Worm (Caenorhabditis elegans) whole organism, L4 larva: ENCODE data around the gene lgc-31.

Experiments
- D1046.2 ChIP-seq: fragments of 200-800 bp; sonication (Bioruptor generic); IDR thresholded peaks from 2 replicates; pipeline ENCODE4 v1.3.6; 2022; ENCODE audit warnings: missing genetic modification characterization, missing compliant biosample characterization
- R02D3.7 ChIP-seq: fragments of 150-350 bp; sonication (generic microtip); optimal IDR thresholded peaks from 3 replicates; lab custom pipeline; 2014; ENCODE audit warnings: missing biosample characterization, missing genetic modification characterization
- T20F7.1 ChIP-seq: fragments of 200-800 bp; sonication (Bioruptor generic); optimal IDR thresholded peaks from 2 replicates; lab custom pipeline; 2018; ENCODE audit warnings: mild to moderate bottlenecking, missing genetic modification characterization, missing compliant biosample characterization
- aha-1 ChIP-seq: fragments of 150-350 bp; peaks from one replicate; lab custom pipeline; 2014; ENCODE audit warnings: missing biosample characterization, missing genetic modification characterization
- ceh-20 ChIP-seq: fragments of 200-800 bp; sonication (Bioruptor generic); IDR thresholded peaks from 2 replicates; pipeline ENCODE4 v1.3.6; 2022; ENCODE audit warnings: missing genetic modification reagents, missing genetic modification characterization, missing compliant biosample characterization
- ceh-82 ChIP-seq: sonication (generic microtip); optimal IDR thresholded peaks from 2 replicates; lab custom pipeline; 2017; ENCODE audit warnings: missing biosample characterization, missing genetic modification characterization
- cey-2 ChIP-seq: sonication (generic microtip); optimal IDR thresholded peaks from 3 replicates; lab custom pipeline; 2017; ENCODE audit warnings: missing genetic modification characterization, mild to moderate bottlenecking, missing compliant biosample characterization, antibody characterized with exemption, borderline replicate concordance; ENCODE audit not compliant: insufficient read depth
- daf-16 ChIP-seq, 3 experiments: sonication (generic microtip); optimal IDR thresholded peaks; 2 replicates each; lab custom pipeline; 2016 to 2017; ENCODE audit warnings: missing genetic modification characterization in 3 of 3, missing genetic modification reagents in 3 of 3, mild to moderate bottlenecking in 2 of 3, missing compliant biosample characterization in 2 of 3, missing biosample characterization in 1 of 3, moderate library complexity in 1 of 3
- daf-19 ChIP-seq: fragments of 200-800 bp; sonication (Bioruptor generic); conservative IDR thresholded peaks from 2 replicates; pipeline ENCODE4 v1.3.6; 2022; ENCODE audit warnings: missing genetic modification characterization, missing compliant biosample characterization
- daf-8 ChIP-seq: fragments of 200-800 bp; sonication (Bioruptor generic); IDR thresholded peaks from 2 replicates; pipeline ENCODE4 v1.3.6; 2022; ENCODE audit warnings: missing genetic modification characterization, missing compliant biosample characterization
- dmd-6 ChIP-seq: fragments of 200-800 bp; sonication (Bioruptor generic); IDR thresholded peaks from 2 replicates; pipeline ENCODE4 v1.3.6; 2022; ENCODE audit warnings: missing genetic modification reagents, missing genetic modification characterization, missing compliant biosample characterization
- duxl-1 ChIP-seq: sonication (generic microtip); optimal IDR thresholded peaks from 2 replicates; lab custom pipeline; 2016; ENCODE audit warnings: mild to moderate bottlenecking, missing genetic modification characterization, moderate library complexity, missing compliant biosample characterization; ENCODE audit not compliant: poor library complexity
- dve-1 ChIP-seq: sonication (generic microtip); optimal IDR thresholded peaks from 2 replicates; lab custom pipeline; 2017; ENCODE audit warnings: antibody characterized with exemption, mild to moderate bottlenecking, missing genetic modification characterization, missing compliant biosample characterization; ENCODE audit not compliant: insufficient read depth
- egl-27 ChIP-seq: sonication (generic microtip); optimal IDR thresholded peaks from 3 replicates; lab custom pipeline; 2017; ENCODE audit warnings: missing biosample characterization, missing genetic modification reagents, missing genetic modification characterization
- hif-1 ChIP-seq, 2 experiments: sonication (generic microtip); optimal IDR thresholded peaks; 2 replicates each; lab custom pipeline; 2016 to 2017; ENCODE audit warnings: missing compliant biosample characterization in 2 of 2, missing genetic modification characterization in 2 of 2, missing genetic modification reagents in 2 of 2, missing genotype in 2 of 2, mild to moderate bottlenecking in 1 of 2
- hlh-11 ChIP-seq: fragments of 200-800 bp; sonication (Bioruptor generic); optimal IDR thresholded peaks from 2 replicates; lab custom pipeline; 2018; ENCODE audit warnings: mild to moderate bottlenecking, missing genetic modification characterization, missing compliant biosample characterization
- hmg-1.1 ChIP-seq: fragments of 200-800 bp; sonication (Bioruptor generic); IDR thresholded peaks from 2 replicates; pipeline ENCODE4 v1.3.6; 2022; ENCODE audit warnings: missing genetic modification reagents, missing genetic modification characterization, missing compliant biosample characterization
- lin-13 ChIP-seq: fragments of 150-350 bp; optimal IDR thresholded peaks from 2 replicates; lab custom pipeline; 2014; ENCODE audit warnings: missing biosample characterization, missing genetic modification reagents, missing genetic modification characterization
- lin-38 ChIP-seq: fragments of 200-800 bp; sonication (Bioruptor generic); IDR thresholded peaks from 2 replicates; pipeline ENCODE4 v1.3.6; 2022; ENCODE audit warnings: missing genetic modification reagents, missing genetic modification characterization, missing compliant biosample characterization
- lir-3 ChIP-seq: sonication (generic microtip); optimal IDR thresholded peaks from 2 replicates; lab custom pipeline; 2016; ENCODE audit warnings: mild to moderate bottlenecking, missing genetic modification characterization, missing compliant biosample characterization
- madf-5 ChIP-seq, 2 experiments: fragments of 200-800 bp; sonication (Bioruptor generic); IDR thresholded peaks; 2 replicates each; pipeline ENCODE4 v1.3.6; 2022; ENCODE audit warnings: missing compliant biosample characterization in 2 of 2, missing genetic modification characterization in 2 of 2
- madf-9 ChIP-seq: fragments of 200-800 bp; sonication (Bioruptor generic); conservative IDR thresholded peaks from 2 replicates; pipeline ENCODE4 v1.3.6; 2022; ENCODE audit warnings: missing genetic modification reagents, missing genetic modification characterization, missing compliant biosample characterization
- mes-2 ChIP-seq: sonication (generic microtip); optimal IDR thresholded peaks from 2 replicates; lab custom pipeline; 2016; ENCODE audit warnings: missing genotype, mild to moderate bottlenecking, missing genetic modification characterization, missing compliant biosample characterization; ENCODE audit not compliant: poor library complexity, severe bottlenecking
- nhr-10 ChIP-seq: fragments of 150-350 bp; optimal IDR thresholded peaks from 2 replicates; lab custom pipeline; 2014; ENCODE audit warnings: missing biosample characterization, missing genetic modification characterization
- nhr-28 ChIP-seq: fragments of 150-350 bp; optimal IDR thresholded peaks from 2 replicates; lab custom pipeline; 2014; ENCODE audit warnings: missing biosample characterization, missing genetic modification characterization
- nhr-42 ChIP-seq: fragments of 200-800 bp; sonication (Bioruptor generic); IDR thresholded peaks from 2 replicates; pipeline ENCODE4 v1.3.6; 2022; ENCODE audit warnings: missing genetic modification characterization, missing compliant biosample characterization
- nhr-6 ChIP-seq: fragments of 150-350 bp; optimal IDR thresholded peaks from 2 replicates; lab custom pipeline; 2014; ENCODE audit warnings: missing biosample characterization, missing genetic modification characterization
- pqm-1 ChIP-seq: sonication (generic microtip); optimal IDR thresholded peaks from 2 replicates; lab custom pipeline; 2017; ENCODE audit warnings: missing biosample characterization, missing genetic modification characterization
- rbr-2 ChIP-seq: sonication (generic microtip); optimal IDR thresholded peaks from 2 replicates; lab custom pipeline; 2016; ENCODE audit warnings: missing genotype, missing genetic modification characterization, missing compliant biosample characterization
- saeg-2 ChIP-seq: fragments of 200-800 bp; sonication (Bioruptor generic); IDR thresholded peaks from 2 replicates; pipeline ENCODE4 v1.3.6; 2022; ENCODE audit warnings: missing genetic modification reagents, missing genetic modification characterization, missing compliant biosample characterization
- sdz-12 ChIP-seq: fragments of 200-800 bp; sonication (Bioruptor generic); optimal IDR thresholded peaks from 2 replicates; lab custom pipeline; 2018; ENCODE audit warnings: mild to moderate bottlenecking, missing genetic modification characterization, missing compliant biosample characterization
- snpc-1.2 ChIP-seq: fragments of 200-800 bp; sonication (Bioruptor generic); IDR thresholded peaks from 2 replicates; pipeline ENCODE4 v1.3.6; 2022; ENCODE audit warnings: missing genetic modification reagents, missing genetic modification characterization, missing compliant biosample characterization
- snpc-4 ChIP-seq: fragments of 150-350 bp; optimal IDR thresholded peaks from 2 replicates; lab custom pipeline; 2014; ENCODE audit warnings: missing biosample characterization, missing genetic modification characterization
- spr-3 ChIP-seq: fragments of 200-800 bp; sonication (Bioruptor generic); optimal IDR thresholded peaks from 2 replicates; lab custom pipeline; 2018; ENCODE audit warnings: mild to moderate bottlenecking, missing genetic modification characterization, missing compliant biosample characterization
- tra-1 ChIP-seq: fragments of 200-800 bp; sonication (Bioruptor generic); IDR thresholded peaks from 2 replicates; pipeline ENCODE4 v1.3.6; 2022; ENCODE audit warnings: missing genetic modification reagents, missing genetic modification characterization, missing compliant biosample characterization
- zfp-2 ChIP-seq: sonication (generic microtip); optimal IDR thresholded peaks from 2 replicates; lab custom pipeline; 2016; ENCODE audit warnings: mild to moderate bottlenecking, missing genetic modification characterization, missing compliant biosample characterization
- zip-11 ChIP-seq: fragments of 200-800 bp; sonication (Bioruptor generic); IDR thresholded peaks from 2 replicates; pipeline ENCODE4 v1.3.6; 2022; ENCODE audit warnings: missing genetic modification characterization, missing compliant biosample characterization
- ztf-11 ChIP-seq: fragments of 150-350 bp; optimal IDR thresholded peaks from 2 replicates; lab custom pipeline; 2014; ENCODE audit warnings: missing biosample characterization, missing genetic modification characterization
- ztf-7 ChIP-seq: fragments of 150-350 bp; optimal IDR thresholded peaks from 2 replicates; lab custom pipeline; 2014; ENCODE audit warnings: missing biosample characterization, missing genetic modification characterization

The lgc-31 gene

DNA sequence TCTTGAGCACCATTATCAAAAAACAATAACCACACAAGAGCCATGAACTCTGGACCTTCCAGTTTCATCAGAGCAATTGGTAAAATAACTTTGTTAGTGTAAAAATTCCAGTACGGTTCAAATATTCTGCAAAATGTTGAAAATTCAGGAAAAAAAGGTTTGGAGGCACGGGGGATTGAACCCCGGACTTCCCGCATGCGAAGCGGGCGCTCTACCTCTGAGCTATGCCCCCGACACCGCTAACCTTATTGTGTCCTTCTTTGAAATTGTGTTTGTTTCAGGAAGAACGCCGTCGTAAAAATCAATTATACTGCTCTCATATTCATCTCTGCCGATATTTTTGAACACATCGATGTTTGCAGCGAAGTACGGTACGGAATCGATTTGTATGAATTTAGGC lies 42.0 kb downstream of the lgc-31 start (continued):
- TF ChIP-seq hif-1 (tag; optimal IDR thresholded peaks at IDR 0.05; lab: Kevin White, UChicago), result no peak
- TF ChIP-seq sdz-12, result no peak
- TF ChIP-seq ceh-20, result no peak
- no peak for TF ChIP-seq snpc-4 (tag; lab: Kevin White, UChicago)
- TF ChIP-seq tra-1 (GFP tag; lab: Robert Waterston, UW), result no peak
- TF ChIP-seq R02D3.7 (tag; lab: Kevin White, UChicago), result no peak
- no peak for TF ChIP-seq ztf-7 (tag; lab: Kevin White, UChicago)
- TF ChIP-seq lir-3 (tag; lab: Kevin White, UChicago), result no peak
- TF ChIP-seq hlh-11 (tag; lab: Kevin White, UChicago), result peak; percentile 2
- TF ChIP-seq madf-9 (GFP tag; lab: Robert Waterston, UW), result no peak
- TF ChIP-seq nhr-6, result no peak
- TF ChIP-seq daf-8, result no peak
- no peak for TF ChIP-seq nhr-42 (GFP tag; lab: Robert Waterston, UW)
- peak; percentile 14 for TF ChIP-seq aha-1 (tag; lab: Kevin White, UChicago)
- no peak for TF ChIP-seq zip-11 (GFP tag; lab: Robert Waterston, UW)

ce11 chrV:15479107-15479506 lies 42.7 kb downstream of the lgc-31 start:
- no peak for TF ChIP-seq spr-3 (GFP tag; lab: Kevin White, UChicago)
- TF ChIP-seq dmd-6 (GFP tag; lab: Robert Waterston, UW), result peak; percentile 32
- no peak for TF ChIP-seq snpc-1.2 (GFP tag; lab: Robert Waterston, UW)
- TF ChIP-seq dve-1 (tag; lab: Kevin White, UChicago), result no peak
- TF ChIP-seq ceh-82 (tag; lab: Kevin White, UChicago), result no peak
- peak; percentile 34 for TF ChIP-seq pqm-1 (tag; lab: Kevin White, UChicago)
- TF ChIP-seq mes-2 (tag; lab: Kevin White, UChicago), result peak; percentile 11
- TF ChIP-seq daf-19, result no peak
- no peak for TF ChIP-seq daf-16 (GFP tag; optimal IDR thresholded peaks at IDR 0.05; lab: Kevin White, UChicago)
- peak; percentile 90 for TF ChIP-seq daf-16 (tag; optimal IDR thresholded peaks at IDR 0.05; lab: Kevin White, UChicago)
- no peak for TF ChIP-seq duxl-1
- TF ChIP-seq, all 104 proteins: peak for 4

DNA sequence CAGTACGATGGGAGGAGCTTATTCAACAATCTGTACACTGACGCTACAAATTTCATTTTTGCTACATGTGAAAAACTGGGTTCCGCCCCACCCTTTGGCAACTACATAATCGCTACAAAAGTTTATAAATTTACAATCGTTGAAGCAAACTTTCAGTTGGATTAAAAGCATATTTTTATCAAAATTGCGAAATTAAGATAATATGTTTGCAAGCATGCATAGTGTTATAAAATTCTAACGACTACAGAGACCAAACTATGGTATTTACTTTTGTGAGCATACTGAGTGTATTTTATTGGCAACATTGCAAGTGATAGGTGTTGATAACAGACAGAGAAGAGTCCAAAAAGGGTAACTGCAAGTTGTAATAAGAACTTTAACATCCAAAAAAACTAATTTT lies 43.2 kb downstream of the lgc-31 start, which contains the start of gene C06B8.2:
C06B8.2 (minus strand) TSS at position 153 of the 400 bp plus-strand sequence.
- TF ChIP-seq madf-5 (GFP tag; IDR thresholded peaks at IDR 0.05; lab: Robert Waterston, UW) (no peak), nhr-28 (peak; percentile 88), lin-38 (GFP tag; lab: Robert Waterston, UW) (no peak), cey-2 (tag; lab: Kevin White, UChicago) (no peak), saeg-2 (GFP tag; lab: Robert Waterston, UW) (no peak), nhr-10 (tag; lab: Kevin White, UChicago) (no peak), egl-27 (tag; lab: Kevin White, UChicago) (no peak), rbr-2 (tag; lab: Kevin White, UChicago) (no peak), D1046.2 (GFP tag; lab: Robert Waterston, UW) (no peak), zfp-2 (tag; lab: Kevin White, UChicago) (no peak), hmg-1.1 (GFP tag; lab: Robert Waterston, UW) (no peak), T20F7.1 (GFP tag; lab: Kevin White, UChicago) (no peak), lin-13 (no peak), ztf-11 (tag; lab: Kevin White, UChicago) (no peak), pqm-1 (tag; lab: Kevin White, UChicago) (peak; percentile 45)
- TF ChIP-seq, all 104 proteins: peak for 2
